Worm (Caenorhabditis elegans): ENCODE data around the gene Y34F4.3.

Gene Y34F4.3

ce11 chrIII:1016080-1016479, at the start of gene Y34F4.3:
Gene Y34F4.3, minus strand, starts transcription at chrIII:1016180.
- TF ChIP-seq him-1 (tag; optimal IDR thresholded peaks at IDR 0.05) (no peak), dao-5 (tag; optimal IDR thresholded peaks at IDR 0.05) (no peak), W03F9.2 (tag; optimal IDR thresholded peaks at IDR 0.05) (no peak)

ce11 chrIII:1059961-1060360, 44.0 kb upstream of the Y34F4.3 start, which contains the start of gene BE0003N10.6:
Gene BE0003N10.6, minus strand, starts transcription at chrIII:1060061.
- TF ChIP-seq W03F9.2 (tag; optimal IDR thresholded peaks at IDR 0.05) = no peak

ce11 chrIII:1058881-1059280, 42.9 kb upstream of the Y34F4.3 start:
- TF ChIP-seq dao-5 (tag; optimal IDR thresholded peaks at IDR 0.05) (no peak), W03F9.2 (tag; optimal IDR thresholded peaks at IDR 0.05) (no peak), him-1 (tag; optimal IDR thresholded peaks at IDR 0.05) (no peak)

ce11 chrIII:1058074-1058473, 42.1 kb upstream of the Y34F4.3 start:
- no peak for TF ChIP-seq dao-5 (tag; optimal IDR thresholded peaks at IDR 0.05)
- TF ChIP-seq W03F9.2 (tag; optimal IDR thresholded peaks at IDR 0.05) = no peak
- no peak for TF ChIP-seq him-1 (tag; optimal IDR thresholded peaks at IDR 0.05)

ce11 chrIII:1054096-1054495, 38.1 kb upstream of the Y34F4.3 start:
- TF ChIP-seq dao-5 (tag; optimal IDR thresholded peaks at IDR 0.05) (no peak), W03F9.2 (tag; optimal IDR thresholded peaks at IDR 0.05) (no peak), him-1 (tag; optimal IDR thresholded peaks at IDR 0.05) (no peak)

ce11 chrIII:1053067-1053466, 37.1 kb upstream of the Y34F4.3 start, which contains the start of gene fbxo-11.2:
Gene fbxo-11.2, minus strand, starts transcription at chrIII:1053242.
- TF ChIP-seq him-1 (tag; optimal IDR thresholded peaks at IDR 0.05) (no peak), W03F9.2 (tag; optimal IDR thresholded peaks at IDR 0.05) (no peak), dao-5 (tag; optimal IDR thresholded peaks at IDR 0.05) (no peak)

ce11 chrIII:1052291-1052690, 36.3 kb upstream of the Y34F4.3 start:
- TF ChIP-seq him-1 (tag; optimal IDR thresholded peaks at IDR 0.05) = no peak
- TF ChIP-seq dao-5 (tag; optimal IDR thresholded peaks at IDR 0.05) = no peak
- no peak for TF ChIP-seq W03F9.2 (tag; optimal IDR thresholded peaks at IDR 0.05)

ce11 chrIII:1051877-1052276, 35.9 kb upstream of the Y34F4.3 start:
- TF ChIP-seq dao-5 (tag; optimal IDR thresholded peaks at IDR 0.05) (no peak), him-1 (tag; optimal IDR thresholded peaks at IDR 0.05) (no peak), W03F9.2 (tag; optimal IDR thresholded peaks at IDR 0.05) (no peak)

- TF ChIP-seq him-1 (tag; optimal IDR thresholded peaks at IDR 0.05) (no peak), dao-5 (tag; optimal IDR thresholded peaks at IDR 0.05) (no peak), W03F9.2 (tag; optimal IDR thresholded peaks at IDR 0.05) (no peak)
Observed at ce11 chrIII:1043790-1044189, 27.8 kb upstream of the Y34F4.3 start.

ce11 chrIII:1040059-1040458, 24.1 kb upstream of the Y34F4.3 start:
- TF ChIP-seq W03F9.2 (tag; optimal IDR thresholded peaks at IDR 0.05) = no peak
- no peak for TF ChIP-seq dao-5 (tag; optimal IDR thresholded peaks at IDR 0.05)
- TF ChIP-seq him-1 (tag; optimal IDR thresholded peaks at IDR 0.05) = no peak

ce11 chrIII:1037173-1037572, 21.2 kb upstream of the Y34F4.3 start, which contains the start of the genes chin-1 and BE0003N10.1:
Gene chin-1, minus strand, starts transcription at chrIII:1037212.
Gene BE0003N10.1, plus strand, starts transcription at chrIII:1037492.
- TF ChIP-seq dao-5 (tag; optimal IDR thresholded peaks at IDR 0.05) (no peak), W03F9.2 (tag; optimal IDR thresholded peaks at IDR 0.05) (peak; percentile 45)

ce11 chrIII:1034853-1035252, 18.9 kb upstream of the Y34F4.3 start:
- TF ChIP-seq him-1 (tag; optimal IDR thresholded peaks at IDR 0.05) (no peak), W03F9.2 (tag; optimal IDR thresholded peaks at IDR 0.05) (no peak), dao-5 (tag; optimal IDR thresholded peaks at IDR 0.05) (no peak)

- no peak for TF ChIP-seq him-1 (tag; optimal IDR thresholded peaks at IDR 0.05)
- no peak for TF ChIP-seq W03F9.2 (tag; optimal IDR thresholded peaks at IDR 0.05)
Observed at ce11 chrIII:1030965-1031364, 15.0 kb upstream of the Y34F4.3 start, which contains the start of the genes clc-26 and E_BE45912.2. Gene clc-26, minus strand, starts transcription at chrIII:1031065. Gene E_BE45912.2, minus strand, starts transcription at chrIII:1031103.

- TF ChIP-seq him-1 (tag; optimal IDR thresholded peaks at IDR 0.05) (no peak), dao-5 (tag; optimal IDR thresholded peaks at IDR 0.05) (no peak), W03F9.2 (tag; optimal IDR thresholded peaks at IDR 0.05) (no peak)
Observed at ce11 chrIII:1028233-1028632, 12.3 kb upstream of the Y34F4.3 start.

- no peak for TF ChIP-seq him-1 (tag; optimal IDR thresholded peaks at IDR 0.05)
- TF ChIP-seq dao-5 (tag; optimal IDR thresholded peaks at IDR 0.05) = no peak
- no peak for TF ChIP-seq W03F9.2 (tag; optimal IDR thresholded peaks at IDR 0.05)
Observed at ce11 chrIII:1026261-1026660, 10.3 kb upstream of the Y34F4.3 start, which contains the start of gene clc-25. Gene clc-25, minus strand, starts transcription at chrIII:1026361.

Data from whole organism, L4/young adult.